Fruit fly (Drosophila melanogaster): Measurements from ENCODE around the gene CG3982.

The CG3982 gene

dm6 chr3L:9451522-9452118 lies 34.4 kb upstream of the CG3982 start, which contains the start of the genes CG3448 and ghi (continued):
- TF ChIP-seq CG7963 (GFP tag; IDR thresholded peaks at IDR 0.05; ENCODE audit: partially characterized antibody) (peak; percentile 69), C15 (GFP tag; IDR thresholded peaks at IDR 0.05) (no peak), Oli (tag; optimal IDR thresholded peaks at IDR 0.05) (no peak), Trl (optimal IDR thresholded peaks at IDR 0.05) (no peak), Trl (GFP tag; optimal IDR thresholded peaks at IDR 0.05) (peak; percentile 69), CG12659 (GFP tag; optimal IDR thresholded peaks at IDR 0.05) (peak; percentile 70), CG10979 (tag; optimal IDR thresholded peaks at IDR 0.05) (peak; percentile 39), ase (GFP tag; IDR thresholded peaks at IDR 0.05) (no peak), onecut (GFP tag; IDR thresholded peaks at IDR 0.05) (peak; percentile 54), CG3995 (GFP tag; optimal IDR thresholded peaks at IDR 0.05) (peak; percentile 37), zen2 (GFP tag; IDR thresholded peaks at IDR 0.05; ENCODE audit: partially characterized antibody) (no peak; the same call in 2 of the 3 replicates), bsh (GFP tag; optimal IDR thresholded peaks at IDR 0.05) (peak in 1 of 2 experiments; percentile 40), Ets65A (GFP tag) (peak; percentile 86), ems (GFP tag; optimal IDR thresholded peaks at IDR 0.05) (peak; percentile 52), E2f2 (GFP tag; IDR thresholded peaks at IDR 0.05) (peak; percentile 67), CG10431 (GFP tag; optimal IDR thresholded peaks at IDR 0.05) (no peak), CG17385 (GFP tag; optimal IDR thresholded peaks at IDR 0.05) (no peak), Dek (tag; optimal IDR thresholded peaks at IDR 0.05) (peak; percentile 18), CG13123 (GFP tag; optimal IDR thresholded peaks at IDR 0.05) (no peak), Mad (GFP tag; optimal IDR thresholded peaks at IDR 0.05) (peak; percentile 37), crol (GFP tag; IDR thresholded peaks at IDR 0.05) (no peak), Hmr (GFP tag; optimal IDR thresholded peaks at IDR 0.05) (peak; percentile 70), Optix (GFP tag; IDR thresholded peaks at IDR 0.05) (no peak), CG4854 (GFP tag; optimal IDR thresholded peaks at IDR 0.05) (peak; percentile 0), H2.0 (GFP tag; IDR thresholded peaks at IDR 0.05) (no peak), CG15011 (GFP tag; optimal IDR thresholded peaks at IDR 0.05) (peak; percentile 51), nau (GFP tag; optimal IDR thresholded peaks at IDR 0.05) (no peak), eve (GFP tag; optimal IDR thresholded peaks at IDR 0.05) (no peak), CG15696 (tag; optimal IDR thresholded peaks at IDR 0.05) (peak; percentile 74), wor (GFP tag; IDR thresholded peaks at IDR 0.05) (no peak), prd (optimal IDR thresholded peaks at IDR 0.05) (no peak), prd (GFP tag; IDR thresholded peaks at IDR 0.05) (peak; percentile 58; the same call in 2 of the 3 replicates), en (GFP tag; optimal IDR thresholded peaks at IDR 0.05) (no peak), zf30C (GFP tag; optimal IDR thresholded peaks at IDR 0.05) (no peak), CG10959 (GFP tag; IDR thresholded peaks at IDR 0.05) (no peak), CG43689 (GFP tag; IDR thresholded peaks at IDR 0.05) (no peak), CG7372 (GFP tag; IDR thresholded peaks at IDR 0.05) (peak; percentile 68), seq (GFP tag; IDR thresholded peaks at IDR 0.05) (no peak), otp (GFP tag; IDR thresholded peaks at IDR 0.05) (no peak), vnd (GFP tag; IDR thresholded peaks at IDR 0.05; ENCODE audit: partially characterized antibody) (peak; percentile 54), vfl (GFP tag; optimal IDR thresholded peaks at IDR 0.05) (peak; percentile 14), sqz (GFP tag; optimal IDR thresholded peaks at IDR 0.05) (peak; percentile 55), CG3281 (GFP tag; optimal IDR thresholded peaks at IDR 0.05) (peak; percentile 68), cg (GFP tag; optimal IDR thresholded peaks at IDR 0.05) (no peak), CG16863 (GFP tag; optimal IDR thresholded peaks at IDR 0.05) (peak; percentile 1), Abd-B (GFP tag; optimal IDR thresholded peaks at IDR 0.05) (peak; percentile 73), CG1233 (GFP tag; optimal IDR thresholded peaks at IDR 0.05) (peak; percentile 69), pan (optimal IDR thresholded peaks at IDR 0.05) (no peak), pan (GFP tag; optimal IDR thresholded peaks at IDR 0.05 in 1 of 2, IDR thresholded peaks at IDR 0.05 in 1 of 2) (peak in 1 of 2 experiments; percentile 55), ro (GFP tag; IDR thresholded peaks at IDR 0.05) (no peak), Myb (GFP tag; optimal IDR thresholded peaks at IDR 0.05) (peak; percentile 87), az2 (GFP tag; optimal IDR thresholded peaks at IDR 0.05) (peak; percentile 3)

All from whole organism, embryonic.